Fruit fly (Drosophila melanogaster) whole organism, adult: ENCODE measurements around the gene Ank.

Source experiments
- CG1620 ChIP-seq: fragments of 200-800 bp; sonication (Bioruptor generic); optimal IDR thresholded peaks from 2 replicates; lab custom pipeline; 2016; ENCODE audit warnings: missing biosample characterization, missing genetic modification characterization
- CG33017 ChIP-seq: fragments of 200-800 bp; sonication (Bioruptor generic); optimal IDR thresholded peaks from 2 replicates; lab custom pipeline; 2018; ENCODE audit warnings: missing biosample characterization, mild to moderate bottlenecking, missing genetic modification characterization, moderate library complexity
- bab1 ChIP-seq: fragments of 200-800 bp; sonication (Bioruptor generic); optimal IDR thresholded peaks from 3 replicates; lab custom pipeline; 2019; ENCODE audit warnings: missing biosample characterization, mild to moderate bottlenecking, missing genetic modification characterization, moderate library complexity
- cnc ChIP-seq, 2 experiments: fragments of >200 bp; optimal IDR thresholded peaks; 2 replicates each; lab custom pipeline; 2017
- ovo ChIP-seq: fragments of 200-800 bp; sonication (Bioruptor generic); optimal IDR thresholded peaks from 2 replicates; lab custom pipeline; 2016; ENCODE audit warnings: missing biosample characterization, missing genetic modification characterization

DNA sequence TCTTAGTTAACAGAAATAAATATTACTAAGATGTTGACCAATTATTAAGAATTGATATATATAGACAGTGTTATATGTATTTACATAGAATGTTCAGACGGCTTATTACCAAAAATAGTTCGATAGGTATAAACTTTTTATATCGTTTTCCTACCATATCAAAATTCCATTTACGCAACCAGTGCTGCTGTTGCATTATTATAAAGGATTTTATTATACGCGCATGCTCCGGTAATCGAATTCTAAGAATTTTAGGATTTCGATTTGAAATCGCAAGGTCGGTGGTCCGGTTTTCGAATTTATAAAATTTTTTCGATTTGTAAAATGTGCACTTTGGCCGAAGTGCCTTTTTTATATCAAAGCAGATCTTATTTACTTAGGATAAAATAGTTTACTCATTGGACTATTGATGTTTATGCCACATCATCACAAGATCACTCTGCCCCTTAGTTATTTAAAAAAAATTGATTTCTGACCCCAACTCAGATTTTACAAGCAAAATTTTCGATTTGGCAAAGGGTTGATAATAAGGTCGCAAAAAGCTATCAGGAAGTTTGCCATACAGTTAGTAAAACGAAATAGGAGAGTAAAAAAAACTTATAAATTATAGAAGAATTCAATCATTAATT, at the start of gene Ank:
- no peak for TF ChIP-seq ovo
- TF ChIP-seq bab1 (GFP tag; lab: Kevin White, UChicago): no peak
- no peak for TF ChIP-seq CG1620
- no peak for TF ChIP-seq cnc (optimal IDR thresholded peaks at IDR 0.05; lab: Kevin White, UChicago)
- TF ChIP-seq CG33017 (tag; lab: Kevin White, UChicago): no peak
